Fruit fly (Drosophila melanogaster): ENCODE data around the gene Polr1E.

Polr1E gene

DNA sequence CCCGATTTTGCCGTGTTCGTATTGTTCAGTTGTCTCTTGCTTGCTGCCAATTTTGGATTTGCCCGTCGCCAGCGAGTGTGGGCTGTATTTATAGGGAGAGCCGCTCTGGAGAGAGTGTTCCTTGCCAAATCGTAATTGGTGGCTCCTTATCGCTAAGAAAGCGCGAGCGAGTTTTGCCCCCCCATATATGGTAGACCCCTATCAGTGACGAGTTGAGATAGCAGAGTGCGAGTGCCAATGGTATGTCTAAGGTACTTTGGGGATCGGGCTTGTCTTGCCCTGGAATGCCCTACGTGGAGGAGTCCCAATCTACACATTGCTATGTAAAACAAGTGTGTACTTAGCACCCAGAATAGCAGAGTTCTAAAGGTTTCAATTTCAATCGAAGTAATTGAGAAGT lies 22.0 kb downstream of the Polr1E start, which contains the start of gene CG7142 (continued):
- TF ChIP-seq CG2678 (tag; optimal IDR thresholded peaks at IDR 0.05) (no peak), CG12769 (tag; optimal IDR thresholded peaks at IDR 0.05) (peak; percentile 68), Med (GFP tag) (peak; percentile 63), Sox100B (GFP tag; optimal IDR thresholded peaks at IDR 0.05) (no peak), jigr1 (GFP tag; IDR thresholded peaks at IDR 0.05) (no peak), exex (tag; optimal IDR thresholded peaks at IDR 0.05) (peak; percentile 56), CG5953 (GFP tag; IDR thresholded peaks at IDR 0.05) (0 out of 2 replicates have a peak, but pooled peaks have one; percentile 5), CG9727 (GFP tag; optimal IDR thresholded peaks at IDR 0.05) (no peak), mirr (GFP tag; optimal IDR thresholded peaks at IDR 0.05) (peak; percentile 31), sd (tag; optimal IDR thresholded peaks at IDR 0.05) (peak; percentile 55)

- peak; percentile 13 for TF ChIP-seq exex (tag; optimal IDR thresholded peaks at IDR 0.05)
- TF ChIP-seq mirr (GFP tag; optimal IDR thresholded peaks at IDR 0.05), result peak; percentile 9
- no peak for TF ChIP-seq CG11093 (GFP tag; IDR thresholded peaks at IDR 0.05)
- TF ChIP-seq CG18619 (GFP tag; optimal IDR thresholded peaks at IDR 0.05), result no peak
- no peak for TF ChIP-seq CG1832 (GFP tag; optimal IDR thresholded peaks at IDR 0.05)
- no peak for TF ChIP-seq CG15601 (tag; optimal IDR thresholded peaks at IDR 0.05)
- TF ChIP-seq ssp (GFP tag; IDR thresholded peaks at IDR 0.05), result no peak
- TF ChIP-seq slbo (GFP tag; IDR thresholded peaks at IDR 0.05), result no peak
- no peak for TF ChIP-seq dimm (GFP tag; IDR thresholded peaks at IDR 0.05)
- no peak for TF ChIP-seq run (tag; optimal IDR thresholded peaks at IDR 0.05)
- peak; percentile 50 for TF ChIP-seq sug (tag; optimal IDR thresholded peaks at IDR 0.05)
- no peak for TF ChIP-seq crol (GFP tag; IDR thresholded peaks at IDR 0.05)
- TF ChIP-seq CkIIα-i1 (GFP tag; IDR thresholded peaks at IDR 0.05), result no peak
- TF ChIP-seq Med (GFP tag), result peak; percentile 54
- no peak for TF ChIP-seq grau (tag; optimal IDR thresholded peaks at IDR 0.05)
- TF ChIP-seq sna (GFP tag; IDR thresholded peaks at IDR 0.05; ENCODE audit: partially characterized antibody), result no peak
- TF ChIP-seq CG3407 (GFP tag; optimal IDR thresholded peaks at IDR 0.05), result no peak
These were observed 24.1 kb downstream of the Polr1E start for dm6 chr3R:18277406-18277805.

dm6 chr3R:18276688-18277087 lies 24.8 kb downstream of the Polr1E start:
- 0 out of 4 replicates have a peak, but pooled peaks have one; percentile 9 for TF ChIP-seq chinmo (GFP tag; IDR thresholded peaks at IDR 0.05; ENCODE audit: partially characterized antibody)
- peak in 1 of 2 experiments; percentile 87 for TF ChIP-seq Pdp1 (GFP tag; optimal IDR thresholded peaks at IDR 0.05)
- TF ChIP-seq CG10274 (GFP tag; optimal IDR thresholded peaks at IDR 0.05), result peak; percentile 68
- no peak for TF ChIP-seq CG12219 (GFP tag; optimal IDR thresholded peaks at IDR 0.05)

DNA sequence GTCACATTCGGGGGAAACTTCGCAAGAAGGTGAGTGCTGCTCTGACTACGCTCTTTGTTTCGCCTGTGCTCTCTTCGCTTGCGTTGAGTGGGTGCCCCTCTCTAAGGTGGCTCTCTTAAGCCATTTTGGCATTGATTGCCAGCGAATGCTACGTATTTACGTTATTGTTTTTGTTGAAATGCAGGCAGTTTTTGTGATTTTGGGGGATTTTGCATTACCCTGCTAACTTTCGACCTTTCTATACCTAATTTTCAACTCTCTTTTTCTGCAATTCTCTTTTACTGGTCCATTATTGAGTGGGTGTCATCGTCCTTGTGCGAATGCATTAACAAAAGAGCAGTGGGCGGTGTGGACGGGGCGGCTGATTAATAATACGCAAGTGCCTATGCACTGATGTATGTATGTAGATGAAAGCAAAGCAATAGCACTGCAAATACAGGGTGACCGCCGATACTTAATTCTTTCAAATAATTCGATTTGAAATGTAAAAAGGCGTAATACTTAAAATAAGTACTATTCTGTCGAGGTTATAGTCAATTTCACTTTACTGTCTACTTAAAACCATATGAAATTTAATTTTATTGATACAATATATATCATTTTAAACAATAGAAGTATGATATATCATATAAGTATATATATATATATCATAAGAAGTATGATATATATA lies 26.3 kb downstream of the Polr1E start:
- no peak for TF ChIP-seq salm (tag; optimal IDR thresholded peaks at IDR 0.05)
- peak; percentile 82; the same call in 2 of the 4 replicates for TF ChIP-seq chinmo (GFP tag; IDR thresholded peaks at IDR 0.05; ENCODE audit: partially characterized antibody)
- TF ChIP-seq corto (GFP tag; optimal IDR thresholded peaks at IDR 0.05), result peak; percentile 1
- no peak for TF ChIP-seq CG32767 (GFP tag; IDR thresholded peaks at IDR 0.05)
- TF ChIP-seq sr (GFP tag; IDR thresholded peaks at IDR 0.05), result peak; percentile 63; the same call in 2 of the 3 replicates
- TF ChIP-seq CG34376 (GFP tag; optimal IDR thresholded peaks at IDR 0.05), result peak; percentile 10
- peak; percentile 44 for TF ChIP-seq HLHmδ (GFP tag; optimal IDR thresholded peaks at IDR 0.05)
- TF ChIP-seq CG12236 (GFP tag; optimal IDR thresholded peaks at IDR 0.05), result no peak
- TF ChIP-seq Hr51 (GFP tag; optimal IDR thresholded peaks at IDR 0.05), result peak in 1 of 2 experiments; percentile 0
- TF ChIP-seq exex (tag; optimal IDR thresholded peaks at IDR 0.05), result no peak
- TF ChIP-seq Drgx (GFP tag; IDR thresholded peaks at IDR 0.05), result peak; percentile 13; the same call in 1 of the 2 replicates
- TF ChIP-seq yki (optimal IDR thresholded peaks at IDR 0.05), result no peak
- TF ChIP-seq CG17186 (GFP tag; optimal IDR thresholded peaks at IDR 0.05), result no peak
- TF ChIP-seq Dref (GFP tag; IDR thresholded peaks at IDR 0.05), result no peak
- TF ChIP-seq CG3163 (GFP tag; optimal IDR thresholded peaks at IDR 0.05), result peak; percentile 99
- peak; percentile 3 for TF ChIP-seq CG2712 (tag; optimal IDR thresholded peaks at IDR 0.05)
- no peak for TF ChIP-seq CG32772 (GFP tag; IDR thresholded peaks at IDR 0.05)
- no peak for TF ChIP-seq pzg (GFP tag; optimal IDR thresholded peaks at IDR 0.05)
- peak; percentile 25; the same call in 1 of the 2 replicates for TF ChIP-seq CG32532 (GFP tag; IDR thresholded peaks at IDR 0.05)
